Fruit fly (Drosophila melanogaster) whole organism, embryonic: ENCODE data around the gene CG44040.

Experiments used
- Ada2b ChIP-seq: fragments of 200-800 bp; sonication (Bioruptor generic); IDR thresholded peaks from 2 replicates; pipeline ENCODE4 v1.3.6; 2022; ENCODE audit warnings: missing biosample characterization, missing genetic modification characterization
- Adf1 ChIP-seq: fragments of 200-800 bp; sonication (Bioruptor generic); IDR thresholded peaks from 2 replicates; pipeline ENCODE4 v1.3.6; 2022; ENCODE audit warnings: missing biosample characterization, missing genetic modification characterization
- Aef1 ChIP-seq: fragments of 200-800 bp; sonication (Bioruptor generic); IDR thresholded peaks from 3 replicates; pipeline ENCODE4 v1.3.6; 2022; ENCODE audit warnings: missing biosample characterization, missing genetic modification characterization
- CG10267 ChIP-seq: fragments of 200-800 bp; sonication (Bioruptor generic); optimal IDR thresholded peaks from 2 replicates; lab custom pipeline; 2018; ENCODE audit warnings: missing biosample characterization, mild to moderate bottlenecking, missing genetic modification characterization, moderate library complexity
- CG11723 ChIP-seq: fragments of 200-800 bp; sonication (Bioruptor generic); optimal IDR thresholded peaks from 2 replicates; lab custom pipeline; 2017; ENCODE audit warnings: missing biosample characterization, mild to moderate bottlenecking, missing genetic modification characterization
- CG12391 ChIP-seq: fragments of 200-800 bp; sonication (Bioruptor generic); optimal IDR thresholded peaks from 3 replicates; lab custom pipeline; 2018; ENCODE audit warnings: missing biosample characterization, mild to moderate bottlenecking, missing genetic modification characterization, moderate library complexity
- CG15514 ChIP-seq: fragments of 200-800 bp; sonication (Bioruptor generic); optimal IDR thresholded peaks from 3 replicates; lab custom pipeline; 2017; ENCODE audit warnings: missing biosample characterization, missing genetic modification characterization, mild to moderate bottlenecking, moderate library complexity, missing genetic modification reagents
- CG17186 ChIP-seq: fragments of 200-800 bp; sonication (Bioruptor generic); optimal IDR thresholded peaks from 3 replicates; lab custom pipeline; 2017; ENCODE audit warnings: missing biosample characterization, missing genetic modification reagents, missing genetic modification characterization
- CG17359 ChIP-seq: fragments of 200-800 bp; sonication (Bioruptor generic); optimal IDR thresholded peaks from 3 replicates; lab custom pipeline; 2018; ENCODE audit warnings: missing biosample characterization, mild to moderate bottlenecking, missing genetic modification characterization, moderate library complexity
- CG17385 ChIP-seq: fragments of 200-800 bp; sonication (Bioruptor generic); optimal IDR thresholded peaks from 3 replicates; lab custom pipeline; 2018; ENCODE audit warnings: missing biosample characterization, mild to moderate bottlenecking, missing genetic modification characterization
- CG1792 ChIP-seq: fragments of 200-800 bp; sonication (Bioruptor generic); optimal IDR thresholded peaks from 2 replicates; lab custom pipeline; 2016; ENCODE audit warnings: missing biosample characterization, missing genetic modification characterization
- CG2199 ChIP-seq: fragments of 200-800 bp; sonication (Bioruptor generic); IDR thresholded peaks from 3 replicates; pipeline ENCODE4 v1.3.6; 2022; ENCODE audit warnings: missing biosample characterization, missing genetic modification characterization
- CG2712 ChIP-seq: fragments of 200-800 bp; optimal IDR thresholded peaks from 3 replicates; lab custom pipeline; 2019; ENCODE audit warnings: missing biosample characterization, mild to moderate bottlenecking, missing genetic modification characterization, moderate library complexity
- CG31365 ChIP-seq: fragments of 200-800 bp; sonication (Bioruptor generic); optimal IDR thresholded peaks from 2 replicates; lab custom pipeline; 2018; ENCODE audit warnings: missing biosample characterization, mild to moderate bottlenecking, missing genetic modification characterization
- CG31388 ChIP-seq: fragments of 200-800 bp; sonication (Bioruptor generic); optimal IDR thresholded peaks from 2 replicates; lab custom pipeline; 2016; ENCODE audit warnings: missing biosample characterization, missing genetic modification characterization
- CG32532 ChIP-seq: fragments of 200-800 bp; sonication (Bioruptor generic); IDR thresholded peaks from 2 replicates; pipeline ENCODE4 v1.3.6; 2022; ENCODE audit warnings: missing biosample characterization, missing genetic modification characterization
- CG4707 ChIP-seq: fragments of 200-800 bp; sonication (Bioruptor generic); optimal IDR thresholded peaks from 2 replicates; lab custom pipeline; 2018; ENCODE audit warnings: missing biosample characterization, mild to moderate bottlenecking, missing genetic modification characterization, moderate library complexity
- CG4854 ChIP-seq: fragments of 200-800 bp; sonication (Bioruptor generic); optimal IDR thresholded peaks from 2 replicates; lab custom pipeline; 2016; ENCODE audit warnings: missing biosample characterization, missing genetic modification characterization, inconsistent platforms
- CG7839 ChIP-seq: fragments of 200-800 bp; sonication (Bioruptor generic); optimal IDR thresholded peaks from 3 replicates; lab custom pipeline; 2018; ENCODE audit warnings: missing biosample characterization, mild to moderate bottlenecking, missing genetic modification characterization, moderate library complexity
- CG7928 ChIP-seq: fragments of 200-800 bp; sonication (Bioruptor generic); optimal IDR thresholded peaks from 2 replicates; lab custom pipeline; 2017; ENCODE audit warnings: missing biosample characterization, mild to moderate bottlenecking, missing genetic modification characterization
- CTCF ChIP-seq: fragments of 200-800 bp; sonication (Bioruptor generic); optimal IDR thresholded peaks from 2 replicates; lab custom pipeline; 2017; ENCODE audit warnings: missing biosample characterization, mild to moderate bottlenecking, missing genetic modification characterization, moderate library complexity
- CkIIα-i1 ChIP-seq: fragments of 200-800 bp; sonication (Bioruptor generic); IDR thresholded peaks from 2 replicates; pipeline ENCODE4 v1.3.6; 2022; ENCODE audit warnings: missing biosample characterization, missing genetic modification characterization
- D19A ChIP-seq: fragments of 200-800 bp; optimal IDR thresholded peaks from 3 replicates; lab custom pipeline; 2019; ENCODE audit warnings: missing biosample characterization, mild to moderate bottlenecking, missing genetic modification characterization, moderate library complexity
- Drgx ChIP-seq: fragments of 200-800 bp; sonication (Bioruptor generic); IDR thresholded peaks from 2 replicates; pipeline ENCODE4 v1.3.6; 2022; ENCODE audit warnings: missing biosample characterization, missing genetic modification characterization
- MTF-1 ChIP-seq: fragments of 200-800 bp; sonication (Bioruptor generic); optimal IDR thresholded peaks from 2 replicates; lab custom pipeline; 2018; ENCODE audit warnings: missing biosample characterization, mild to moderate bottlenecking, missing genetic modification characterization, borderline replicate concordance
- Sry-δ ChIP-seq: fragments of 200-800 bp; sonication (Bioruptor generic); optimal IDR thresholded peaks from 2 replicates; lab custom pipeline; 2016; ENCODE audit warnings: missing biosample characterization, missing genetic modification characterization
- ase ChIP-seq: fragments of 200-800 bp; sonication (Bioruptor generic); IDR thresholded peaks from 3 replicates; pipeline ENCODE4 v1.3.6; 2022; ENCODE audit warnings: missing biosample characterization, missing genetic modification characterization
- ato ChIP-seq: fragments of 200-800 bp; sonication (Bioruptor generic); IDR thresholded peaks from 2 replicates; pipeline ENCODE4 v1.3.6; 2022; ENCODE audit warnings: missing biosample characterization, missing genetic modification characterization; ENCODE audit not compliant: partially characterized antibody
- bsh ChIP-seq, 2 experiments: fragments of 200-800 bp; sonication (Bioruptor generic); optimal IDR thresholded peaks; 2 replicates each; lab custom pipeline; 2017 to 2018; ENCODE audit warnings: mild to moderate bottlenecking in 2 of 2, missing biosample characterization in 2 of 2, missing genetic modification characterization in 2 of 2, moderate library complexity in 1 of 2
- cwo ChIP-seq: fragments of 200-800 bp; sonication (Bioruptor generic); optimal IDR thresholded peaks from 3 replicates; lab custom pipeline; 2017; ENCODE audit warnings: missing biosample characterization, missing genetic modification characterization, mild to moderate bottlenecking, moderate library complexity, missing genetic modification reagents
- exex ChIP-seq: fragments of 200-800 bp; sonication (Bioruptor generic); optimal IDR thresholded peaks from 4 replicates; lab custom pipeline; 2018; ENCODE audit warnings: missing biosample characterization, mild to moderate bottlenecking, missing genetic modification characterization, moderate library complexity
- fd64A ChIP-seq: fragments of 200-800 bp; sonication (Bioruptor generic); optimal IDR thresholded peaks from 3 replicates; lab custom pipeline; 2018; ENCODE audit warnings: missing biosample characterization, mild to moderate bottlenecking, missing genetic modification characterization
- gem ChIP-seq: fragments of 200-800 bp; sonication (Bioruptor generic); optimal IDR thresholded peaks from 2 replicates; lab custom pipeline; 2019; ENCODE audit warnings: missing biosample characterization, mild to moderate bottlenecking, missing genetic modification characterization, moderate library complexity
- gt ChIP-seq: fragments of 200-800 bp; sonication (Bioruptor generic); IDR thresholded peaks from 2 replicates; pipeline ENCODE4 v1.3.6; 2022; ENCODE audit warnings: missing biosample characterization, missing genetic modification characterization
- hb ChIP-seq: fragments of 200-800 bp; sonication (Bioruptor generic); IDR thresholded peaks from 3 replicates; pipeline ENCODE4 v1.3.6; 2022; ENCODE audit warnings: missing biosample characterization, missing genetic modification characterization; ENCODE audit not compliant: partially characterized antibody
- jumu ChIP-seq: fragments of 200-800 bp; sonication (Bioruptor generic); optimal IDR thresholded peaks from 3 replicates; lab custom pipeline; 2016; ENCODE audit warnings: missing biosample characterization, missing genetic modification characterization
- lbe ChIP-seq: fragments of 200-800 bp; sonication (Bioruptor generic); optimal IDR thresholded peaks from 2 replicates; lab custom pipeline; 2016; ENCODE audit warnings: missing biosample characterization, mild to moderate bottlenecking, missing genetic modification characterization
- odd ChIP-seq: fragments of 200-800 bp; sonication (Bioruptor generic); optimal IDR thresholded peaks from 2 replicates; lab custom pipeline; 2017; ENCODE audit warnings: missing biosample characterization, mild to moderate bottlenecking, missing genetic modification characterization
- sens ChIP-seq: fragments of 200-800 bp; sonication (Bioruptor generic); peaks from one replicate; lab custom pipeline; 2016; ENCODE audit warnings: missing biosample characterization, missing genetic modification characterization
- sens-2 ChIP-seq: fragments of 200-800 bp; sonication (Bioruptor generic); IDR thresholded peaks from 2 replicates; pipeline ENCODE4 v1.3.6; 2022; ENCODE audit warnings: missing biosample characterization, missing genetic modification characterization
- shn ChIP-seq: fragments of 200-800 bp; sonication (Bioruptor generic); optimal IDR thresholded peaks from 3 replicates; lab custom pipeline; 2016; ENCODE audit warnings: missing biosample characterization, missing genetic modification characterization
- sisA ChIP-seq: fragments of 200-800 bp; sonication (Bioruptor generic); IDR thresholded peaks from 2 replicates; pipeline ENCODE4 v1.3.6; 2022; ENCODE audit warnings: missing biosample characterization, missing genetic modification characterization
- sna ChIP-seq: fragments of 200-800 bp; sonication (Bioruptor generic); IDR thresholded peaks from 2 replicates; pipeline ENCODE4 v1.3.6; 2022; ENCODE audit warnings: missing biosample characterization, missing genetic modification characterization; ENCODE audit not compliant: partially characterized antibody
- sqz ChIP-seq: fragments of 200-800 bp; sonication (Bioruptor generic); optimal IDR thresholded peaks from 3 replicates; lab custom pipeline; 2018; ENCODE audit warnings: missing biosample characterization, mild to moderate bottlenecking, missing genetic modification characterization
- ssp ChIP-seq: fragments of 200-800 bp; sonication (Bioruptor generic); IDR thresholded peaks from 2 replicates; pipeline ENCODE4 v1.3.6; 2022; ENCODE audit warnings: missing biosample characterization, missing genetic modification characterization
- tio ChIP-seq: fragments of 200-800 bp; sonication (Bioruptor generic); optimal IDR thresholded peaks from 2 replicates; lab custom pipeline; 2017; ENCODE audit warnings: missing biosample characterization, missing genetic modification characterization, inconsistent platforms
- wek ChIP-seq: fragments of 200-800 bp; sonication (Bioruptor generic); optimal IDR thresholded peaks from 3 replicates; lab custom pipeline; 2018; ENCODE audit warnings: missing biosample characterization, mild to moderate bottlenecking, missing genetic modification characterization, moderate library complexity
- z ChIP-seq: fragments of 200-800 bp; sonication (Bioruptor generic); IDR thresholded peaks from 3 replicates; pipeline ENCODE4 v1.3.6; 2022; ENCODE audit warnings: missing biosample characterization, missing genetic modification characterization
- zen ChIP-seq: fragments of 200-800 bp; sonication (Bioruptor generic); optimal IDR thresholded peaks from 3 replicates; lab custom pipeline; 2018; ENCODE audit warnings: missing biosample characterization, mild to moderate bottlenecking, missing genetic modification characterization, moderate library complexity
- zfh2 ChIP-seq: fragments of 200-800 bp; sonication (Bioruptor generic); optimal IDR thresholded peaks from 2 replicates; lab custom pipeline; 2016; ENCODE audit warnings: missing biosample characterization, missing genetic modification characterization

The CG44040 gene

DNA sequence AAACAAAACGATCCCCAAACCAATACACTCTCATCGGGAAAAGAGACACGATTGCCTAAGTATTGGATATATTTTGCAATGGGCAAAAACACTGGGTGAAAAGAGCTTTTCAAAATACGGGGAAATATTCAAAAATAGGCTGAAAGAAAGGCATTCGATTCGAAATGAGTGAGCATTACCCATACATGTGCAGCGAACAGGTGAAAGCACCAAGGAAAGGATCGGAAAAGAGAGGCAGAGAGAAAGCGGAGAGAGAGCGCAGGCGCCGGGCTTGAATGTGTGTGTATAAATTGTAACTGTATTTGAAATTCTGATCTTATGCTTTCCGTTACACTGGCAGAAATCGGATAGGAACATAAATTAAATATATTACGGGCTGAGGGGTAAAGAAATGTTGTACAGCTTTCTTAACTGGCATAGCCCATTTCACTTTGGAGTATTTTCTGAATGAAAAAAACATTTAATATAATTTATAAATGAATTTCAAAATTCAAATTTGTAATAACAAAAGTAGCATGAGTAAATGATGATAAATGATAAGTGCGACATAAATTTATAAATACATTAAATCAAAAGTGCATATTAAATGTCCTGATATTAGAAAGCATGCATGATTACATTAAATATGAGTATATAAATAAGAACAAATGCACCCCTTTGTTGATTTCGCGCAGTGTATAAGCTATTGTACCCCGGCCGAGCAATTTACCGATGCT lies 39.4 kb upstream of the CG44040 start (continued):
- TF ChIP-seq bsh (GFP tag; optimal IDR thresholded peaks at IDR 0.05; lab: Kevin White, UChicago), result peak in 1 of 2 experiments; percentile 71
- peak; percentile 73 for TF ChIP-seq D19A (tag; lab: Kevin White, UChicago)
- TF ChIP-seq ssp (GFP tag; lab: Robert Waterston, UW), result peak; percentile 39; the same call in 1 of the 2 replicates
- TF ChIP-seq Drgx (GFP tag; lab: Robert Waterston, UW), result peak; percentile 38; the same call in 1 of the 2 replicates
- no peak for TF ChIP-seq gt (GFP tag; lab: Robert Waterston, UW)
- peak; percentile 27 for TF ChIP-seq cwo (GFP tag; lab: Kevin White, UChicago)
- peak; percentile 16; the same call in 1 of the 2 replicates for TF ChIP-seq CG32532
- no peak for TF ChIP-seq z
- TF ChIP-seq CG10267 (tag; lab: Kevin White, UChicago), result peak; percentile 76
- no peak for TF ChIP-seq ase (GFP tag; lab: Robert Waterston, UW)
- peak; percentile 19; the same call in 1 of the 2 replicates for TF ChIP-seq Ada2b (GFP tag; lab: Robert Waterston, UW)
- no peak for TF ChIP-seq CG31365
- peak; percentile 8 for TF ChIP-seq CG4707 (GFP tag; lab: Kevin White, UChicago)
- no peak for TF ChIP-seq CG31388 (GFP tag; lab: Kevin White, UChicago)
- peak; percentile 86 for TF ChIP-seq CG2712 (tag; lab: Kevin White, UChicago)
- TF ChIP-seq CG11723, result peak; percentile 47
- no peak for TF ChIP-seq Sry-δ (GFP tag; lab: Kevin White, UChicago)
- TF ChIP-seq shn, result no peak
- TF ChIP-seq sqz (GFP tag; lab: Kevin White, UChicago), result peak; percentile 61
- no peak for TF ChIP-seq CG2199 (GFP tag; lab: Robert Waterston, UW)
- no peak for TF ChIP-seq CTCF (GFP tag; lab: Kevin White, UChicago)
- TF ChIP-seq tio (GFP tag; lab: Kevin White, UChicago), result peak; percentile 86
- TF ChIP-seq odd (GFP tag; lab: Kevin White, UChicago), result peak; percentile 46
- no peak for TF ChIP-seq CG15514 (GFP tag; lab: Kevin White, UChicago)
- no peak for TF ChIP-seq MTF-1 (GFP tag; lab: Kevin White, UChicago)
- no peak for TF ChIP-seq ato (GFP tag; lab: Robert Waterston, UW)
- TF ChIP-seq lbe (GFP tag; lab: Kevin White, UChicago), result peak; percentile 42
- peak; percentile 2 for TF ChIP-seq zfh2 (GFP tag; lab: Kevin White, UChicago)
- no peak for TF ChIP-seq CkIIα-i1
- peak; percentile 91 for TF ChIP-seq sens (GFP tag; lab: Kevin White, UChicago)
- no peak for TF ChIP-seq Adf1 (GFP tag; lab: Robert Waterston, UW)
- no peak for TF ChIP-seq CG4854 (GFP tag; lab: Kevin White, UChicago)
- TF ChIP-seq CG12391 (tag; lab: Kevin White, UChicago), result peak; percentile 80
- peak; percentile 82 for TF ChIP-seq CG7839
- no peak for TF ChIP-seq CG7928 (GFP tag; lab: Kevin White, UChicago)
- no peak for TF ChIP-seq Aef1 (GFP tag; lab: Robert Waterston, UW)
- TF ChIP-seq gem (tag; lab: Kevin White, UChicago), result peak; percentile 88
- TF ChIP-seq exex, result peak; percentile 12
- no peak for TF ChIP-seq hb (GFP tag; lab: Robert Waterston, UW)
- peak; percentile 51 for TF ChIP-seq CG17385 (GFP tag; lab: Kevin White, UChicago)
- TF ChIP-seq fd64A (GFP tag; lab: Kevin White, UChicago), result no peak
- no peak for TF ChIP-seq sens-2 (GFP tag; lab: Robert Waterston, UW)
- no peak for TF ChIP-seq CG17186 (GFP tag; lab: Kevin White, UChicago)
- no peak for TF ChIP-seq CG1792
- no peak for TF ChIP-seq sna (GFP tag; lab: Robert Waterston, UW)
- TF ChIP-seq CG17359 (tag; lab: Kevin White, UChicago), result peak; percentile 48
- TF ChIP-seq sisA (GFP tag; lab: Robert Waterston, UW), result peak; percentile 37; the same call in 1 of the 2 replicates
- peak; percentile 27 for TF ChIP-seq jumu (GFP tag; lab: Kevin White, UChicago)
- no peak for TF ChIP-seq wek (GFP tag; lab: Kevin White, UChicago)
- peak; percentile 67 for TF ChIP-seq zen
